Worm (Caenorhabditis elegans) whole organism, L3 larva: ENCODE measurements around the gene C30G7.2.

Experiments used
- nhr-11 ChIP-seq: fragments of 150-350 bp; optimal IDR thresholded peaks from 2 replicates; lab custom pipeline; 2014; ENCODE audit warnings: missing biosample characterization, missing genetic modification characterization
- nhr-237 ChIP-seq: fragments of 150-350 bp; optimal IDR thresholded peaks from 2 replicates; lab custom pipeline; 2014; ENCODE audit warnings: missing biosample characterization, missing genetic modification characterization
- unc-62 ChIP-seq: fragments of 150-350 bp; sonication (generic microtip); optimal IDR thresholded peaks from 4 replicates; lab custom pipeline; 2014; ENCODE audit warnings: missing biosample characterization, missing genetic modification reagents, missing genetic modification characterization

- TF ChIP-seq nhr-11 (tag; lab: Kevin White, UChicago) (no peak), unc-62 (GFP tag; lab: Kevin White, UChicago) (no peak), nhr-237 (tag; lab: Kevin White, UChicago) (no peak)
These were observed 3.1 kb upstream of the C30G7.2 start for ce11 chrV:14933450-14934218.
